Fruit fly (Drosophila melanogaster) Kc167 (cell line): Measurements from ENCODE around the gene CG32024.

Experiments
- Myc ChIP-seq: fragments of >200 bp; optimal IDR thresholded peaks from 2 replicates; lab custom pipeline; 2017; ENCODE audit warnings: missing external identifiers
- insv ChIP-seq: fragments of >200 bp; optimal IDR thresholded peaks from 3 replicates; lab custom pipeline; 2018; ENCODE audit warnings: missing external identifiers
- psq ChIP-seq: fragments of >200 bp; optimal IDR thresholded peaks from 2 replicates; lab custom pipeline; 2017; ENCODE audit warnings: missing external identifiers

- TF ChIP-seq psq (no peak), Myc (lab: Kevin White, UChicago) (no peak), insv (lab: Kevin White, UChicago) (no peak)
Observed at dm6 chr3L:8839563-8840425, 32.4 kb downstream of the CG32024 start.
